Worm (Caenorhabditis elegans) whole organism, late embryonic: ENCODE data around the gene Y77E11A.23.

Experiments used
- C38D4.7 ChIP-seq: fragments of 200-800 bp; sonication (Bioruptor generic); optimal IDR thresholded peaks from 2 replicates; lab custom pipeline; 2018; ENCODE audit warnings: mild to moderate bottlenecking, missing genetic modification characterization, moderate library complexity, missing compliant biosample characterization
- F13H6.1 ChIP-seq: sonication (generic microtip); optimal IDR thresholded peaks from 2 replicates; lab custom pipeline; 2016; ENCODE audit warnings: missing genetic modification characterization, missing compliant biosample characterization
- K02D7.2 ChIP-seq: sonication (generic microtip); optimal IDR thresholded peaks from 2 replicates; lab custom pipeline; 2017; ENCODE audit warnings: mild to moderate bottlenecking, missing genetic modification characterization, missing compliant biosample characterization
- K09A11.1 ChIP-seq: sonication (generic microtip); optimal IDR thresholded peaks from 2 replicates; lab custom pipeline; 2017; ENCODE audit warnings: antibody characterized with exemption, mild to moderate bottlenecking, missing genetic modification characterization, missing compliant biosample characterization; ENCODE audit not compliant: insufficient read depth
- T23F11.4 ChIP-seq: fragments of 200-800 bp; sonication (Bioruptor generic); optimal IDR thresholded peaks from 2 replicates; lab custom pipeline; 2018; ENCODE audit warnings: mild to moderate bottlenecking, missing genetic modification characterization, missing compliant biosample characterization
- ceh-14 ChIP-seq: sonication (generic microtip); optimal IDR thresholded peaks from 2 replicates; lab custom pipeline; 2016; ENCODE audit warnings: missing genotype, missing genetic modification characterization, missing compliant biosample characterization
- ceh-19 ChIP-seq: fragments of 200-800 bp; sonication (Bioruptor generic); optimal IDR thresholded peaks from 2 replicates; lab custom pipeline; 2018; ENCODE audit warnings: mild to moderate bottlenecking, missing genetic modification characterization, missing compliant biosample characterization
- ceh-22 ChIP-seq: sonication (generic microtip); optimal IDR thresholded peaks from 2 replicates; lab custom pipeline; 2017; ENCODE audit warnings: missing biosample characterization, missing genetic modification characterization
- ceh-30 ChIP-seq: fragments of 150-350 bp; optimal IDR thresholded peaks from 2 replicates; lab custom pipeline; 2014; ENCODE audit warnings: missing biosample characterization, missing genetic modification characterization
- ceh-45 ChIP-seq: fragments of 200-800 bp; sonication (Bioruptor generic); IDR thresholded peaks from 2 replicates; pipeline ENCODE4 v1.3.6; 2022; ENCODE audit warnings: missing genetic modification reagents, missing genetic modification characterization, missing compliant biosample characterization
- ceh-6 ChIP-seq: fragments of 200-800 bp; sonication (Bioruptor generic); optimal IDR thresholded peaks from 2 replicates; lab custom pipeline; 2018; ENCODE audit warnings: mild to moderate bottlenecking, missing genetic modification characterization, missing compliant biosample characterization
- che-1 ChIP-seq: sonication (generic microtip); optimal IDR thresholded peaks from 2 replicates; lab custom pipeline; 2016; ENCODE audit warnings: mild to moderate bottlenecking, missing genetic modification characterization, missing compliant biosample characterization
- dmd-4 ChIP-seq: sonication (generic microtip); optimal IDR thresholded peaks from 2 replicates; lab custom pipeline; 2016; ENCODE audit warnings: borderline replicate concordance, missing genetic modification characterization, missing compliant biosample characterization
- fax-1 ChIP-seq: sonication (generic microtip); optimal IDR thresholded peaks from 2 replicates; lab custom pipeline; 2016; ENCODE audit warnings: missing genotype, missing genetic modification characterization, missing compliant biosample characterization
- fkh-6 ChIP-seq: sonication (generic microtip); optimal IDR thresholded peaks from 2 replicates; lab custom pipeline; 2016; ENCODE audit warnings: missing genetic modification characterization, missing compliant biosample characterization
- hlh-13 ChIP-seq: fragments of 200-800 bp; sonication (Bioruptor generic); optimal IDR thresholded peaks from 2 replicates; lab custom pipeline; 2018; ENCODE audit warnings: mild to moderate bottlenecking, missing genetic modification characterization, missing compliant biosample characterization
- hlh-15 ChIP-seq: sonication (generic microtip); optimal IDR thresholded peaks from 2 replicates; lab custom pipeline; 2016; ENCODE audit warnings: missing genetic modification characterization, missing compliant biosample characterization
- hlh-30 ChIP-seq: sonication (generic microtip); optimal IDR thresholded peaks from 2 replicates; lab custom pipeline; 2017; ENCODE audit warnings: antibody characterized with exemption, missing genetic modification characterization, missing compliant biosample characterization; ENCODE audit not compliant: insufficient read depth
- lim-6 ChIP-seq: sonication (generic microtip); optimal IDR thresholded peaks from 2 replicates; lab custom pipeline; 2016; ENCODE audit warnings: missing genetic modification characterization, missing compliant biosample characterization
- lin-11 ChIP-seq: fragments of 200-800 bp; sonication (Bioruptor generic); optimal IDR thresholded peaks from 2 replicates; lab custom pipeline; 2018; ENCODE audit warnings: mild to moderate bottlenecking, missing genetic modification characterization, missing compliant biosample characterization
- madf-2 ChIP-seq: sonication (generic microtip); optimal IDR thresholded peaks from 2 replicates; lab custom pipeline; 2017; ENCODE audit warnings: missing genetic modification characterization, missing compliant biosample characterization
- nfya-1 ChIP-seq: sonication (generic microtip); optimal IDR thresholded peaks from 2 replicates; lab custom pipeline; 2017; ENCODE audit warnings: missing genetic modification characterization, mild to moderate bottlenecking, missing compliant biosample characterization, antibody characterized with exemption, moderate library complexity
- nhr-232 ChIP-seq: sonication (generic microtip); optimal IDR thresholded peaks from 2 replicates; lab custom pipeline; 2016; ENCODE audit warnings: missing genetic modification characterization, missing compliant biosample characterization
- pag-3 ChIP-seq: sonication (generic microtip); optimal IDR thresholded peaks from 2 replicates; lab custom pipeline; 2016; ENCODE audit warnings: missing compliant biosample characterization, missing genetic modification characterization, borderline replicate concordance
- pat-9 ChIP-seq: fragments of 200-800 bp; sonication (Bioruptor generic); optimal IDR thresholded peaks from 2 replicates; lab custom pipeline; 2018; ENCODE audit warnings: mild to moderate bottlenecking, missing genetic modification characterization, moderate library complexity, missing compliant biosample characterization
- pax-1 ChIP-seq: fragments of 150-350 bp; optimal IDR thresholded peaks from 2 replicates; lab custom pipeline; 2014; ENCODE audit warnings: missing biosample characterization, missing genetic modification characterization
- pros-1 ChIP-seq: fragments of 150-350 bp; optimal IDR thresholded peaks from 2 replicates; lab custom pipeline; 2014; ENCODE audit warnings: missing biosample characterization, missing genetic modification reagents, missing genetic modification characterization
- ref-2 ChIP-seq: sonication (generic microtip); optimal IDR thresholded peaks from 2 replicates; lab custom pipeline; 2016; ENCODE audit warnings: missing genetic modification characterization, missing compliant biosample characterization
- sdc-2 ChIP-seq: sonication (generic microtip); optimal IDR thresholded peaks from 2 replicates; lab custom pipeline; 2016; ENCODE audit warnings: missing genotype, missing genetic modification characterization, missing compliant biosample characterization
- sox-4 ChIP-seq: sonication (generic microtip); optimal IDR thresholded peaks from 2 replicates; lab custom pipeline; 2017; ENCODE audit warnings: mild to moderate bottlenecking, missing genetic modification characterization, inconsistent platforms, missing compliant biosample characterization
- syd-9 ChIP-seq: sonication (generic microtip); optimal IDR thresholded peaks from 2 replicates; lab custom pipeline; 2016; ENCODE audit warnings: mild to moderate bottlenecking, missing genetic modification characterization, moderate library complexity, missing compliant biosample characterization
- ttx-3 ChIP-seq: sonication (generic microtip); optimal IDR thresholded peaks from 2 replicates; lab custom pipeline; 2016; ENCODE audit warnings: missing genetic modification reagents, missing genetic modification characterization, missing compliant biosample characterization
- unc-3 ChIP-seq, 2 experiments: fragments of 200-800 bp in 1 of 2; sonication (Bioruptor generic) in 1 of 2; sonication (generic microtip) in 1 of 2; conservative IDR thresholded peaks in 1 of 2; optimal IDR thresholded peaks in 1 of 2; 2 replicates each; pipeline versions ENCODE4 v1.3.6 to Lab custom; 2016 to 2022; ENCODE audit warnings: missing compliant biosample characterization in 2 of 2, missing genetic modification characterization in 2 of 2, missing genetic modification reagents in 1 of 2
- unc-42 ChIP-seq: sonication (generic microtip); optimal IDR thresholded peaks from 2 replicates; lab custom pipeline; 2016; ENCODE audit warnings: missing genotype, missing genetic modification characterization, missing compliant biosample characterization
- unc-55 ChIP-seq: sonication (generic microtip); optimal IDR thresholded peaks from 2 replicates; lab custom pipeline; 2017; ENCODE audit warnings: missing biosample characterization, missing genetic modification reagents, missing genetic modification characterization
- unc-86 ChIP-seq: sonication (generic microtip); optimal IDR thresholded peaks from 2 replicates; lab custom pipeline; 2016; ENCODE audit warnings: missing genetic modification characterization, missing compliant biosample characterization
- ztf-16 ChIP-seq: sonication (generic microtip); optimal IDR thresholded peaks from 2 replicates; lab custom pipeline; 2017; ENCODE audit warnings: missing genetic modification characterization, missing compliant biosample characterization

Y77E11A.23 gene

DNA sequence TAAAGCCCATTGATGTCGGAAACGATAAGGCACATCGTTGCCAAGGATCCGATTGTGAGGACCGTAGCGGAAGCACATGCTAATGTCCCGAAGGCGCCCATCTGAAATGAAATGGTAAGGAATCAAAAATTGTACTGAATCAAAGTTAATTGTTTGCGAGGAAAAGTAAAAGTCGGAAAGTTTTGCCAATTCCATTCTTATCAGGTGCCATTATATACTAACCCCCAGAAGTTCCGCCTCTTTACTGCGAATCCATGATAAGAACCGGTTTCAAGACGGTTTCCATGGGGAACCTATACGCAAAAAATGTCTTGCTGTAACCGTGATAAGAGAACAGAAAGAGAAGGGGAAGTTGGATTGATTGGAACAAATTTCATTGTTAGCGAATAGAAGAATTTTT lies 30.5 kb upstream of the Y77E11A.23 start, which contains the start of gene col-106:
Gene col-106 (minus strand): TSS at position 101 of the 400 bp plus-strand sequence.
- TF ChIP-seq C38D4.7 = no peak
- TF ChIP-seq ztf-16 (tag; lab: Kevin White, UChicago) = no peak
- no peak for TF ChIP-seq lim-6 (tag; lab: Kevin White, UChicago)
- no peak for TF ChIP-seq K02D7.2 (tag; lab: Kevin White, UChicago)
- TF ChIP-seq unc-3 (GFP tag; conservative IDR thresholded peaks at IDR 0.05; lab: Robert Waterston, UW) = no peak
- TF ChIP-seq unc-3 (tag; optimal IDR thresholded peaks at IDR 0.05; lab: Kevin White, UChicago) = no peak
- TF ChIP-seq ceh-6 = no peak
- no peak for TF ChIP-seq sdc-2 (tag; lab: Kevin White, UChicago)
- TF ChIP-seq pag-3 (tag; lab: Kevin White, UChicago) = no peak
- TF ChIP-seq ceh-14 (tag; lab: Kevin White, UChicago) = no peak
- no peak for TF ChIP-seq pat-9 (tag; lab: Kevin White, UChicago)
- no peak for TF ChIP-seq pax-1 (tag; lab: Kevin White, UChicago)
- no peak for TF ChIP-seq unc-55
- TF ChIP-seq K09A11.1 (tag; lab: Kevin White, UChicago) = no peak
- TF ChIP-seq sox-4 (tag; lab: Kevin White, UChicago) = no peak
- TF ChIP-seq nhr-232 (tag; lab: Kevin White, UChicago) = no peak
- TF ChIP-seq madf-2 = no peak
- TF ChIP-seq F13H6.1 (tag; lab: Kevin White, UChicago) = no peak
- no peak for TF ChIP-seq lin-11 (tag; lab: Kevin White, UChicago)
- TF ChIP-seq che-1 (tag; lab: Kevin White, UChicago) = no peak
- TF ChIP-seq dmd-4 (tag; lab: Kevin White, UChicago) = no peak
- TF ChIP-seq, all 69 proteins: peak for 0

DNA sequence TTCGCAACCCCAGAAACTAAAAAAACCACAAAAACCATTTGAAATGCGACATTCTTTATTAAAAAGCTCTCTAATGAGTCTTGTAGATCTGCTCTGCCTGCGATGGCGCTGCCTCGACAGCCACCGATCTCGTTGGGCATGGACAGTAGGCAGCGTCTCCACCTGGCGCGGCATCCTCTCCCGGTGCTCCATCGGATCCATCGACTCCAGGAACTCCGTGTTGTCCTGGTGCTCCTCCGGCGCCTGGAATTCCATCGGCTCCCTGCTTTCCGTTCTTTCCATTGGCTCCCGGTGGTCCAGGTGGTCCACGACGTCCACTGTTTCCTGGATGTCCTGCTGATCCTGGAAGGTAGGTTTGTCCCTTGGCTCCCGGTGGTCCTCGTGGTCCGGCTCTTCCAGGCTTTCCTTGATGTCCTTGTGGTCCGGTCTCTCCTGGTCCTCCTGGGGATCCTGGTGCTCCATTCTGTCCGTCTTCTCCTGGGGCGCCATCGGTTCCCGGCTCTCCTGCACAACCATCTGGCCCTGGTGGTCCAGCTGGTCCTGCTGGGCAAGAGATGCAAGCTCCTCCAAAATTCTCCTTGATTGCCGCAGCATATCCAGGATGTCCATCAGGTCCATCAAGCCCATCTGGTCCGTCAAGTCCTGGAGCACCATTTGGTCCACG lies 29.8 kb upstream of the Y77E11A.23 start:
- TF ChIP-seq ceh-22 (tag; lab: Kevin White, UChicago) (no peak), nfya-1 (tag; lab: Kevin White, UChicago) (no peak), unc-86 (no peak), ceh-19 (GFP tag; lab: Kevin White, UChicago) (no peak), unc-42 (tag; lab: Kevin White, UChicago) (no peak), hlh-15 (tag; lab: Kevin White, UChicago) (no peak), unc-55 (no peak)
- TF ChIP-seq, all 69 proteins: peak for 0

DNA sequence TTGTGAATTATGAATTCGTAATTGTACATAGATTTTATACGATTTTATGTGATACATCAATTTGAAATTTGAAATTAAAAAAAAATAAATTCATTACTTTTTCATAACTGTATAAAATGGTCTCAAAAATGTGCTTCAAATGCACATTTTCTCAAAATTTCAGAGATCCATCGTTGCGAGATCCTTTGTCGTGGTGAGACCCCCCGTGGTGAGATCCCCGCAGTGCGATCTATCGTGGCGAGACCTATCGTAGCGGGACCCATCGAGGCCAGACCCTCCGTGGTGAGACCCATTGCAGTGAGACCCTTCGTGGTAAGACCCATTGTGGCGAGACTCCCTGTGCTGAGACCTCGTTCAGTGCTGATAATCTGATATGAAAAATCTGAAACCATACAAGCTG lies 29.3 kb upstream of the Y77E11A.23 start:
- TF ChIP-seq pros-1 (tag; lab: Kevin White, UChicago) (no peak), K09A11.1 (tag; lab: Kevin White, UChicago) (no peak)

DNA sequence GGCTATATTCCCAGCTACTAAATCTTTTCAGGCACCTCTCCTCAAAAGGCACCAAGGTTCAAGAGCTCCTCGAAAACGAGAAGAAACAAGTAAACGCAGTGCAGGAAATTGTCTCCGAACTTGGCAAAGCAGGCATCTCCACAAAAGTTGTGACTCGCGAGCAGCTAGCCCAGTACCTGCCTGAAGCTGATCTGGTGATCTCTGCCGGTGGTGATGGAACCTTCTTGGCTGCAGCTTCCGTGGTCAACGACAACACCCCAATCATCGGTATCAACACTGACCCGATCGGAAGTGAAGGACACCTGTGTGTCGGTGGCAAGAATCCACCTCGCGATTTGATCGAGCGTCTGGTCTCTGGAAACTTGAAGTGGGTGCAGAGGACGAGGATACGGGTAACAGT lies 28.0 kb upstream of the Y77E11A.23 start:
- TF ChIP-seq fkh-6 (tag; lab: Kevin White, UChicago) (no peak), ceh-45 (GFP tag; lab: Robert Waterston, UW) (no peak), hlh-13 (GFP tag; lab: Kevin White, UChicago) (no peak), ttx-3 (tag; lab: Kevin White, UChicago) (no peak), hlh-30 (tag; lab: Kevin White, UChicago) (no peak), ceh-30 (tag; lab: Kevin White, UChicago) (no peak), ref-2 (no peak), syd-9 (no peak), unc-3 (GFP tag; conservative IDR thresholded peaks at IDR 0.05; lab: Robert Waterston, UW) (no peak), unc-3 (tag; optimal IDR thresholded peaks at IDR 0.05; lab: Kevin White, UChicago) (no peak), madf-2 (no peak), sox-4 (tag; lab: Kevin White, UChicago) (no peak), F13H6.1 (tag; lab: Kevin White, UChicago) (no peak), unc-42 (tag; lab: Kevin White, UChicago) (no peak), T23F11.4 (GFP tag; lab: Kevin White, UChicago) (no peak), C38D4.7 (no peak), fax-1 (no peak)
